Worm (Caenorhabditis elegans): ENCODE results near the gene T13C2.7.

DNA sequence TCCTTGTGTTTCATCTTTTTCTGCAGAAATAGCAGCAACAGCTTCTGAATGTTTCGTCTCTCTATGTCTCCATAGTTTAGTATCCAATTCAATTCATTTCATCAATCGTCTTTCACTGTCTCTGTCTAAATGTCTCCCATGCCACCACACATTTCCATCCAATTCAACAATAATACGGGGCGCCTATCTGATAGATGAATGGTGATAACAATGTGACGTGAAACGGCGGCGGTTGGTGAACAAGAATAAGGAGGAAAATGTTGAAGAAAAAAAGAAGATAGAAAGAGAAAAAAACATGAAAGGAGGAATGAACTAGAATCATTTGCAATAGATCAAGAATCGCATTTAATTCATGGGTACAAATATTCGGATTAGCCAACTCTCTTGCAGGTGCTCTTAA is 43.1 kb downstream of the T13C2.7 start:
- TF ChIP-seq jun-1 (tag; optimal IDR thresholded peaks at IDR 0.05), result no peak
- TF ChIP-seq ceh-28 (tag; optimal IDR thresholded peaks at IDR 0.05), result no peak
- no peak for TF ChIP-seq snpc-4 (tag; optimal IDR thresholded peaks at IDR 0.05)
- peak in 1 of 2 experiments; percentile 99 for TF ChIP-seq unc-62 (GFP tag; optimal IDR thresholded peaks at IDR 0.05 in 1 of 2)
- TF ChIP-seq unc-62 (tag; optimal IDR thresholded peaks at IDR 0.05), result no peak
- peak; percentile 58 to 64 for TF ChIP-seq lsy-2 (tag; optimal IDR thresholded peaks at IDR 0.05)
- TF ChIP-seq fos-1 (tag; optimal IDR thresholded peaks at IDR 0.05), result no peak

All from whole organism, L4 larva.